Fruit fly (Drosophila melanogaster): ENCODE data around the gene LManI.

dm6 chr2L:10491354-10491753, 34.3 kb upstream of the LManI start, which contains the start of gene CG13144:
- no peak for TF ChIP-seq CG15710 (tag; optimal IDR thresholded peaks at IDR 0.05)
- TF ChIP-seq CG32121 (GFP tag; IDR thresholded peaks at IDR 0.05): no peak

Measured in whole organism, pupa.